Worm (Caenorhabditis elegans): ENCODE results near the gene prk-2.
A peak's percentile ranks its signal among the peaks of the same experiment; 100 is the strongest.

prk-2 gene

ce11 chrIII:3370054-3370453 lies at the start of gene prk-2:
Gene prk-2, minus strand, starts transcription at chrIII:3370209.
- TF ChIP-seq mep-1 (tag; optimal IDR thresholded peaks at IDR 0.05) (no peak), nhr-237 (tag; optimal IDR thresholded peaks at IDR 0.05) (no peak), ceh-83 (GFP tag; optimal IDR thresholded peaks at IDR 0.05) (no peak), nhr-2 (tag; optimal IDR thresholded peaks at IDR 0.05) (no peak), ham-2 (GFP tag; optimal IDR thresholded peaks at IDR 0.05) (no peak)

- no peak for TF ChIP-seq nhr-237 (tag; optimal IDR thresholded peaks at IDR 0.05)
- TF ChIP-seq M03D4.4 (tag; optimal IDR thresholded peaks at IDR 0.05): no peak
- no peak for TF ChIP-seq lin-32 (GFP tag; optimal IDR thresholded peaks at IDR 0.05)
- no peak for TF ChIP-seq nhr-2 (tag; optimal IDR thresholded peaks at IDR 0.05)
- no peak for TF ChIP-seq sptf-1 (tag; optimal IDR thresholded peaks at IDR 0.05)
- no peak for TF ChIP-seq bed-3 (GFP tag; optimal IDR thresholded peaks at IDR 0.05)
- no peak for TF ChIP-seq mab-5 (tag; optimal IDR thresholded peaks at IDR 0.05)
- TF ChIP-seq ham-2 (GFP tag; optimal IDR thresholded peaks at IDR 0.05): no peak
- no peak for TF ChIP-seq mep-1 (tag; optimal IDR thresholded peaks at IDR 0.05)
- no peak for TF ChIP-seq hlh-1 (tag; optimal IDR thresholded peaks at IDR 0.05)
- no peak for TF ChIP-seq zip-8 (tag; optimal IDR thresholded peaks at IDR 0.05)
- no peak for TF ChIP-seq nhr-12 (tag; optimal IDR thresholded peaks at IDR 0.05)
- TF ChIP-seq ceh-83 (GFP tag; optimal IDR thresholded peaks at IDR 0.05): no peak
- TF ChIP-seq tbx-8 (GFP tag; optimal IDR thresholded peaks at IDR 0.05): no peak
- no peak for TF ChIP-seq lin-13 (tag; optimal IDR thresholded peaks at IDR 0.05)
- no peak for TF ChIP-seq cnd-1 (tag; optimal IDR thresholded peaks at IDR 0.05)
- TF ChIP-seq ceh-43 (GFP tag; optimal IDR thresholded peaks at IDR 0.05): no peak
- no peak for TF ChIP-seq nhr-76 (tag; optimal IDR thresholded peaks at IDR 0.05)
These were observed 48.9 kb upstream of the prk-2 start for ce11 chrIII:3418906-3419305.

DNA sequence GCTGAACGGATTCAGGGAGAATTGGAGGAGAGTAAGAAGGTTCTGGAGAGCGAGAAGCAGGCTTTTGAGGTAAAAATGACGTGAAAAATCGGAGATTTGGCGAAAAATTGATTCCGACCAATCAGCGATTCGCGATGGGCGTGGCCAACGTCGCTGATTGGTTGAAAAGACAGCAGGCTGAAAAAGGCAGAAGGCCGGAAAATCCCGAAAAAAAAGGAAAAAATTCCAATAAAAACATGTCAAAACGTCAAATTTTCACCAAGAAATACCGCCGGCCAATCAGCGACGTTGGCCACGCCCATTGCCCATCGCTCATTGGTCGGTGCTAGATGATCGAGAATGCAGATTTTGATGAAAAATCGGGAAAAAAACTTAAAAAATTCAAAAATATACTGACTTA lies 47.4 kb upstream of the prk-2 start:
- TF ChIP-seq nhr-2 (tag; optimal IDR thresholded peaks at IDR 0.05) (no peak), hlh-1 (tag; optimal IDR thresholded peaks at IDR 0.05) (no peak), unc-62 (GFP tag; optimal IDR thresholded peaks at IDR 0.05) (no peak), blmp-1 (tag; optimal IDR thresholded peaks at IDR 0.05) (no peak), bed-3 (GFP tag; optimal IDR thresholded peaks at IDR 0.05) (no peak), nhr-76 (tag; optimal IDR thresholded peaks at IDR 0.05) (no peak), elt-3 (tag; optimal IDR thresholded peaks at IDR 0.05) (no peak), mls-2 (tag; optimal IDR thresholded peaks at IDR 0.05) (no peak), drap-1 (GFP tag; optimal IDR thresholded peaks at IDR 0.05) (no peak), ham-2 (GFP tag; optimal IDR thresholded peaks at IDR 0.05) (no peak), ces-1 (GFP tag; optimal IDR thresholded peaks at IDR 0.05) (no peak), lin-13 (tag; optimal IDR thresholded peaks at IDR 0.05) (no peak), ceh-83 (GFP tag; optimal IDR thresholded peaks at IDR 0.05) (no peak), tbx-8 (GFP tag; optimal IDR thresholded peaks at IDR 0.05) (no peak), mab-5 (tag; optimal IDR thresholded peaks at IDR 0.05) (no peak)

DNA sequence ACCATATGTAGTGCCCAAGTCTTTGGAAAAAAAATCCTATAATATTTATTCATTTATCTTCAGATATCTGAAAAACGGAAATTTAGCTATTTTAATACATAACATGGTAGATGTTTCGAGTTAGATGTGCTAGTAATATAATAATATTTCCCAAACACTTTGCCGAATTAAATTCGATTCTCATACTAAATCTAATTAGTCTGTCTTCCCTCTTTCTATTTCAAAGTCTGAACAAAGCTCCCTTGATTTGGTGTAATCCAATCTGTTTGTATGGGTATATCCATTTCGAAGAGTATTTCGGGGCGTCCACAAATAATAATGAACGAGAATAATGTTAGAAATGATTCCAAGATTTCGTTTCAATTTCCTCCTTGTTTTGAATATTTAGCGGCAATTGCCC lies 44.4 kb upstream of the prk-2 start:
- no peak for TF ChIP-seq mls-2 (tag; optimal IDR thresholded peaks at IDR 0.05)
- TF ChIP-seq ces-1 (GFP tag; optimal IDR thresholded peaks at IDR 0.05): peak; percentile 99

ce11 chrIII:3413437-3413836 lies 43.4 kb upstream of the prk-2 start:
- TF ChIP-seq nhr-237 (tag; optimal IDR thresholded peaks at IDR 0.05): no peak
- TF ChIP-seq lsy-2 (tag; optimal IDR thresholded peaks at IDR 0.05): no peak
- TF ChIP-seq hlh-1 (tag; optimal IDR thresholded peaks at IDR 0.05): no peak
- TF ChIP-seq zip-8 (tag; optimal IDR thresholded peaks at IDR 0.05): peak; percentile 96
- no peak for TF ChIP-seq bed-3 (GFP tag; optimal IDR thresholded peaks at IDR 0.05)
- no peak for TF ChIP-seq ceh-39 (tag; optimal IDR thresholded peaks at IDR 0.05)

- TF ChIP-seq drap-1 (GFP tag; optimal IDR thresholded peaks at IDR 0.05): no peak
- TF ChIP-seq sem-2 (GFP tag; optimal IDR thresholded peaks at IDR 0.05): no peak
- TF ChIP-seq nhr-12 (tag; optimal IDR thresholded peaks at IDR 0.05): no peak
- TF ChIP-seq tbx-8 (GFP tag; optimal IDR thresholded peaks at IDR 0.05): no peak
- TF ChIP-seq unc-62 (GFP tag; optimal IDR thresholded peaks at IDR 0.05): no peak
- TF ChIP-seq flh-1 (GFP tag; optimal IDR thresholded peaks at IDR 0.05): no peak
- TF ChIP-seq elt-1 (tag; optimal IDR thresholded peaks at IDR 0.05; ENCODE audit: borderline replicate concordance, insufficient read depth): no peak
- TF ChIP-seq nhr-237 (tag; optimal IDR thresholded peaks at IDR 0.05): no peak
- TF ChIP-seq ceh-83 (GFP tag; optimal IDR thresholded peaks at IDR 0.05): no peak
- no peak for TF ChIP-seq bed-3 (GFP tag; optimal IDR thresholded peaks at IDR 0.05)
- no peak for TF ChIP-seq lin-32 (GFP tag; optimal IDR thresholded peaks at IDR 0.05)
These were observed 35.5 kb upstream of the prk-2 start, which contains the start of gene golg-4 for ce11 chrIII:3405535-3405934. Gene golg-4, plus strand, starts transcription at chrIII:3405568.

Measured in whole organism, mixed stage, embryonic.